Worm (Caenorhabditis elegans) whole organism, L1 larva: ENCODE data around the gene ced-7.
A peak's percentile ranks its signal among the peaks of the same experiment; 100 is the strongest.

Experiments
- elt-3 ChIP-seq, 6 experiments: fragments of 150-350 bp in 1 of 6; sonication (generic microtip); optimal IDR thresholded peaks; 2 replicates each; lab custom pipeline; 2017 to 2018; ENCODE audit warnings: missing biosample characterization in 6 of 6, missing genetic modification characterization in 6 of 6, inconsistent platforms in 1 of 6
- irx-1 ChIP-seq: sonication (generic microtip); optimal IDR thresholded peaks from 2 replicates; lab custom pipeline; 2016; ENCODE audit warnings: missing genetic modification characterization, missing compliant biosample characterization
- isw-1 ChIP-seq: fragments of 200-800 bp; sonication (Bioruptor generic); IDR thresholded peaks from 2 replicates; pipeline ENCODE4 v1.3.6; 2022; ENCODE audit warnings: missing genetic modification characterization, missing compliant biosample characterization
- lin-14 ChIP-seq: fragments of 200-800 bp; sonication (Bioruptor generic); optimal IDR thresholded peaks from 2 replicates; lab custom pipeline; 2018; ENCODE audit warnings: mild to moderate bottlenecking, missing genetic modification characterization, moderate library complexity, missing compliant biosample characterization
- mef-2 ChIP-seq: fragments of 150-350 bp; optimal IDR thresholded peaks from 2 replicates; lab custom pipeline; 2014; ENCODE audit warnings: missing biosample characterization, missing genetic modification characterization
- rnt-1 ChIP-seq: sonication (generic microtip); optimal IDR thresholded peaks from 2 replicates; lab custom pipeline; 2016; ENCODE audit warnings: mild to moderate bottlenecking, missing genetic modification characterization, moderate library complexity, missing compliant biosample characterization
- unc-62 ChIP-seq: fragments of 150-350 bp; optimal IDR thresholded peaks from 2 replicates; lab custom pipeline; 2014; ENCODE audit warnings: missing biosample characterization, missing genetic modification reagents, missing genetic modification characterization

Gene ced-7

DNA sequence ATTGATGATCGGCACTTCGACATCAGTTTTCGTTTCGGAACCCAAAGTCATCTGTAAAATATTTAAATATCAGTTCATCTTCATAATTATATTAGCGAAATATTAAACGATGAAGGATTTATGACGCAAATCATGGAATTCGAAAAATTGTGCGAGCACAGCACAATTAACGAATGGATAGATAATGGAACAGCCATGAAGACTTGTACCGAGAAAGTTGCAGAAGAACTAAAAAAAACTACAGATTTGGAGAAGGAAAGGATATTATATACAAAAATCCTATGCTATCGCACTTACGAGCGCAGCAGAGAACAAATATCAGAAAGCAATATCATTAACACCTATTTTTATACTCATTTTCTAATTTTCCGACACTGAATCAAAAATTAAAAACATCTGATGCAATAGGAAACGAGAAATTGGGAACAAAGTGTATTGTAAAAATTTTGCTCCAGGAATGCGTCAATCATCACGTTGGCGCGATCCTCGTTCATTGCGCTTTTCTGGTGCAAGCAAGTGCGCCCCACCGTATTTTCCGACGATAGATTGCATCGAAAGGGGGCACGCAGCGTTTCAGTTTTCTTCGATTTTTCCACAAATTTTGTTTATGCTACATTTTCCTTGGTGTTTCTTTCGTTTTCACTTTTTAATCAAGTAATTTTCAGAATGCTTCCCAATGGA, 58.3 kb downstream of the ced-7 start, which contains the start of the genes clu-1 and prp-40 (continued):
- TF ChIP-seq unc-62 (GFP tag; lab: Kevin White, UChicago): no peak
- TF ChIP-seq isw-1 (GFP tag; lab: Robert Waterston, UW): peak; percentile 88
- TF ChIP-seq rnt-1 (tag; lab: Kevin White, UChicago): peak; percentile 95
- TF ChIP-seq elt-3 (tag; optimal IDR thresholded peaks at IDR 0.05; lab: Kevin White, UChicago): peak in 3 of 6 experiments; percentile 21 to 86 (median 68)
- peak; percentile 77 for TF ChIP-seq irx-1 (tag; lab: Kevin White, UChicago)
- peak; percentile 71 for TF ChIP-seq mef-2
- TF ChIP-seq lin-14 (GFP tag; lab: Kevin White, UChicago): peak; percentile 90
